Fruit fly (Drosophila melanogaster) whole organism, pupa: Measurements from ENCODE around the gene beta-PheRS.

ENCODE experiments used
- CG10348 ChIP-seq: fragments of 200-800 bp; sonication (Bioruptor generic); IDR thresholded peaks from 2 replicates; pipeline ENCODE4 v1.3.6; 2022; ENCODE audit warnings: missing biosample characterization, missing genetic modification characterization
- CG32121 ChIP-seq: fragments of 200-800 bp; sonication (Bioruptor generic); IDR thresholded peaks from 2 replicates; pipeline ENCODE4 v1.3.6; 2022; ENCODE audit warnings: missing biosample characterization, missing genetic modification characterization
- Pif1B ChIP-seq: fragments of 200-800 bp; sonication (Bioruptor generic); optimal IDR thresholded peaks from 3 replicates; lab custom pipeline; 2016; ENCODE audit warnings: missing biosample characterization, missing genetic modification characterization
- Snoo ChIP-seq: fragments of 200-800 bp; sonication (Bioruptor generic); optimal IDR thresholded peaks from 3 replicates; lab custom pipeline; 2017; ENCODE audit warnings: missing biosample characterization, mild to moderate bottlenecking, missing genetic modification characterization, inconsistent platforms

dm6 chr3R:24294299-24294698 lies 41.8 kb upstream of the beta-PheRS start, which contains the start of gene CG5715:
- TF ChIP-seq Snoo (tag; lab: Kevin White, UChicago) = no peak
- no peak for TF ChIP-seq CG10348
- TF ChIP-seq Pif1B (GFP tag; lab: Kevin White, UChicago) = no peak
- no peak for TF ChIP-seq CG32121 (GFP tag; lab: Robert Waterston, UW)
